Fruit fly (Drosophila melanogaster) whole organism: ENCODE results near the gene CG32081.

Experiments
- CG8478 ChIP-seq: fragments of >200 bp; optimal IDR thresholded peaks from 2 replicates; lab custom pipeline; 2018; ENCODE audit warnings: inconsistent platforms
- Dll ChIP-seq: fragments of >200 bp; optimal IDR thresholded peaks from 2 replicates; lab custom pipeline; 2017
- EcR ChIP-seq, 2 experiments: fragments of >200 bp; optimal IDR thresholded peaks; 2 replicates each; lab custom pipeline; 2017; ENCODE audit warnings: missing biosample characterization in 2 of 2, missing genetic modification characterization in 2 of 2, missing genetic modification reagents in 2 of 2
- pan ChIP-seq: fragments of >200 bp; optimal IDR thresholded peaks from 2 replicates; lab custom pipeline; 2017
- psq ChIP-seq: fragments of >200 bp; optimal IDR thresholded peaks from 2 replicates; lab custom pipeline; 2017
- usp ChIP-seq: fragments of >200 bp; optimal IDR thresholded peaks from 2 replicates; lab custom pipeline; 2017; ENCODE audit warnings: missing biosample characterization, missing genetic modification characterization, mixed read lengths

- TF ChIP-seq pan (lab: Kevin White, UChicago) (no peak), Dll (lab: Kevin White, UChicago) (no peak), psq (lab: Kevin White, UChicago) (no peak), EcR (GFP tag; optimal IDR thresholded peaks at IDR 0.05; lab: Kevin White, UChicago) (no peak), usp (GFP tag; lab: Kevin White, UChicago) (no peak), CG8478 (lab: Kevin White, UChicago) (no peak)
These were observed 25.4 kb downstream of the CG32081 start for dm6 chr3L:11052760-11053259.
